Worm (Caenorhabditis elegans) whole organism, L4 larva: ENCODE results near the gene ugt-4.

Source experiments
- D1046.2 ChIP-seq: fragments of 200-800 bp; sonication (Bioruptor generic); IDR thresholded peaks from 2 replicates; pipeline ENCODE4 v1.3.6; 2022; ENCODE audit warnings: missing genetic modification characterization, missing compliant biosample characterization
- F10B5.3 ChIP-seq: sonication (generic microtip); optimal IDR thresholded peaks from 2 replicates; lab custom pipeline; 2016; ENCODE audit warnings: mild to moderate bottlenecking, missing genetic modification characterization, missing compliant biosample characterization
- aha-1 ChIP-seq: fragments of 150-350 bp; peaks from one replicate; lab custom pipeline; 2014; ENCODE audit warnings: missing biosample characterization, missing genetic modification characterization
- arid-1 ChIP-seq: fragments of 200-800 bp; sonication (Bioruptor generic); conservative IDR thresholded peaks from 2 replicates; pipeline ENCODE4 v1.3.6; 2022; ENCODE audit warnings: missing genetic modification reagents, missing genetic modification characterization, missing compliant biosample characterization
- ceh-62 ChIP-seq: sonication (generic microtip); optimal IDR thresholded peaks from 2 replicates; lab custom pipeline; 2017; ENCODE audit warnings: missing biosample characterization, missing genetic modification characterization
- cey-2 ChIP-seq: sonication (generic microtip); optimal IDR thresholded peaks from 3 replicates; lab custom pipeline; 2017; ENCODE audit warnings: missing genetic modification characterization, mild to moderate bottlenecking, missing compliant biosample characterization, antibody characterized with exemption, borderline replicate concordance; ENCODE audit not compliant: insufficient read depth
- daf-16 ChIP-seq, 3 experiments: sonication (generic microtip); optimal IDR thresholded peaks; 2 replicates each; lab custom pipeline; 2016 to 2017; ENCODE audit warnings: missing genetic modification characterization in 3 of 3, missing genetic modification reagents in 3 of 3, mild to moderate bottlenecking in 2 of 3, missing compliant biosample characterization in 2 of 3, missing biosample characterization in 1 of 3, moderate library complexity in 1 of 3
- daf-8 ChIP-seq: fragments of 200-800 bp; sonication (Bioruptor generic); IDR thresholded peaks from 2 replicates; pipeline ENCODE4 v1.3.6; 2022; ENCODE audit warnings: missing genetic modification characterization, missing compliant biosample characterization
- duxl-1 ChIP-seq: sonication (generic microtip); optimal IDR thresholded peaks from 2 replicates; lab custom pipeline; 2016; ENCODE audit warnings: mild to moderate bottlenecking, missing genetic modification characterization, moderate library complexity, missing compliant biosample characterization; ENCODE audit not compliant: poor library complexity
- dve-1 ChIP-seq: sonication (generic microtip); optimal IDR thresholded peaks from 2 replicates; lab custom pipeline; 2017; ENCODE audit warnings: antibody characterized with exemption, mild to moderate bottlenecking, missing genetic modification characterization, missing compliant biosample characterization; ENCODE audit not compliant: insufficient read depth
- hlh-11 ChIP-seq: fragments of 200-800 bp; sonication (Bioruptor generic); optimal IDR thresholded peaks from 2 replicates; lab custom pipeline; 2018; ENCODE audit warnings: mild to moderate bottlenecking, missing genetic modification characterization, missing compliant biosample characterization
- hlh-30 ChIP-seq: sonication (generic microtip); optimal IDR thresholded peaks from 2 replicates; lab custom pipeline; 2017; ENCODE audit warnings: antibody characterized with exemption, mild to moderate bottlenecking, missing genetic modification characterization, missing compliant biosample characterization; ENCODE audit not compliant: insufficient read depth
- mes-2 ChIP-seq: sonication (generic microtip); optimal IDR thresholded peaks from 2 replicates; lab custom pipeline; 2016; ENCODE audit warnings: missing genotype, mild to moderate bottlenecking, missing genetic modification characterization, missing compliant biosample characterization; ENCODE audit not compliant: poor library complexity, severe bottlenecking
- mxl-2 ChIP-seq: fragments of 200-800 bp; sonication (Bioruptor generic); conservative IDR thresholded peaks from 2 replicates; pipeline ENCODE4 v1.3.6; 2022; ENCODE audit warnings: missing genetic modification reagents, missing genetic modification characterization, missing compliant biosample characterization
- nhr-11 ChIP-seq: fragments of 150-350 bp; optimal IDR thresholded peaks from 2 replicates; lab custom pipeline; 2014; ENCODE audit warnings: missing biosample characterization, missing genetic modification characterization
- nhr-28 ChIP-seq: fragments of 150-350 bp; optimal IDR thresholded peaks from 2 replicates; lab custom pipeline; 2014; ENCODE audit warnings: missing biosample characterization, missing genetic modification characterization
- nhr-41 ChIP-seq: fragments of 200-800 bp; sonication (Bioruptor generic); IDR thresholded peaks from 2 replicates; pipeline ENCODE4 v1.3.6; 2022; ENCODE audit warnings: missing genetic modification reagents, missing genetic modification characterization, missing compliant biosample characterization
- nhr-42 ChIP-seq: fragments of 200-800 bp; sonication (Bioruptor generic); IDR thresholded peaks from 2 replicates; pipeline ENCODE4 v1.3.6; 2022; ENCODE audit warnings: missing genetic modification characterization, missing compliant biosample characterization
- nhr-76 ChIP-seq: fragments of 150-350 bp; optimal IDR thresholded peaks from 2 replicates; lab custom pipeline; 2014; ENCODE audit warnings: missing biosample characterization, missing genetic modification characterization
- nhr-77 ChIP-seq: fragments of 150-350 bp; optimal IDR thresholded peaks from 2 replicates; lab custom pipeline; 2014; ENCODE audit warnings: missing biosample characterization, missing genetic modification characterization
- pha-4 ChIP-seq, 2 experiments: fragments of 150-350 bp in 1 of 2; fragments of 200-800 bp in 1 of 2; sonication (Bioruptor generic) in 1 of 2; IDR thresholded peaks in 1 of 2; optimal IDR thresholded peaks in 1 of 2; 2 replicates each; pipeline versions ENCODE4 v1.3.6 to Lab custom; 2014 to 2022; ENCODE audit warnings: missing genetic modification characterization in 2 of 2, missing genetic modification reagents in 2 of 2, missing biosample characterization in 1 of 2, missing compliant biosample characterization in 1 of 2
- pqm-1 ChIP-seq: sonication (generic microtip); optimal IDR thresholded peaks from 2 replicates; lab custom pipeline; 2017; ENCODE audit warnings: missing biosample characterization, missing genetic modification characterization
- rbr-2 ChIP-seq: sonication (generic microtip); optimal IDR thresholded peaks from 2 replicates; lab custom pipeline; 2016; ENCODE audit warnings: missing genotype, missing genetic modification characterization, missing compliant biosample characterization
- saeg-2 ChIP-seq: fragments of 200-800 bp; sonication (Bioruptor generic); IDR thresholded peaks from 2 replicates; pipeline ENCODE4 v1.3.6; 2022; ENCODE audit warnings: missing genetic modification reagents, missing genetic modification characterization, missing compliant biosample characterization
- sdz-12 ChIP-seq: fragments of 200-800 bp; sonication (Bioruptor generic); optimal IDR thresholded peaks from 2 replicates; lab custom pipeline; 2018; ENCODE audit warnings: mild to moderate bottlenecking, missing genetic modification characterization, missing compliant biosample characterization
- set-16 ChIP-seq: fragments of 200-800 bp; sonication (Bioruptor generic); IDR thresholded peaks from 2 replicates; pipeline ENCODE4 v1.3.6; 2022; ENCODE audit warnings: missing genetic modification reagents, missing genetic modification characterization, missing compliant biosample characterization
- skn-1 ChIP-seq: fragments of 150-350 bp; optimal IDR thresholded peaks from 2 replicates; lab custom pipeline; 2014; ENCODE audit warnings: missing biosample characterization, missing genetic modification characterization
- snpc-4 ChIP-seq: fragments of 150-350 bp; optimal IDR thresholded peaks from 2 replicates; lab custom pipeline; 2014; ENCODE audit warnings: missing biosample characterization, missing genetic modification characterization
- spr-3 ChIP-seq: fragments of 200-800 bp; sonication (Bioruptor generic); optimal IDR thresholded peaks from 2 replicates; lab custom pipeline; 2018; ENCODE audit warnings: mild to moderate bottlenecking, missing genetic modification characterization, missing compliant biosample characterization
- unc-39 ChIP-seq: sonication (generic microtip); optimal IDR thresholded peaks from 2 replicates; lab custom pipeline; 2017; ENCODE audit warnings: missing biosample characterization, missing genetic modification characterization
- zag-1 ChIP-seq: fragments of 150-350 bp; optimal IDR thresholded peaks from 2 replicates; lab custom pipeline; 2014; ENCODE audit warnings: missing biosample characterization, missing genetic modification characterization
- zfp-2 ChIP-seq: sonication (generic microtip); optimal IDR thresholded peaks from 2 replicates; lab custom pipeline; 2016; ENCODE audit warnings: mild to moderate bottlenecking, missing genetic modification characterization, missing compliant biosample characterization

Gene ugt-4

DNA sequence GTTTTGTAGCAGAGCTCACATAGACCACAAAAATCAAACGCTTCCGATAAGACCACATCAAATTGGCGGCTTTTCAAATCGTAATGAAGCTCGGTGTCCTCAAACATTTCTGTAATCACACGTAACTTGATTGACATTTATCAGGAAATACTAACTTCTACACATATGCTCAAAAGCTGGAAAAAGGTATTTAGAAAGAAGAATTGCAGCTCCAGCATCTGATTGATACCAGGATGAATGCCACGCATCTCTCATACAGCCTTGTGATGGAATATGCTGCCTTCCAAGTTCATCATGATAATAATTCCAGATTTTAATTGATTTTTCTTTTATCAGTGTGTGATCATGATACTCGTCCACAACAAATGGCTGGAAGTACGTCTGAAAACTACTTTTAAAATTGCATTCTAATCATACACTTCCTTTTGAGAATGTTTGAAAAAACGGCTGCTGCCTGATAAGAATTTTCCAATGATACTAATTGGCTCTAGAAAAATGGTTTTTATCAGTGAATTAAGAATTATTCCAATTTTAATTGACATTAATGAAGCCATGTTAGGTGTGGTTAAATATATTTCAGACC is 1.9 kb upstream of the ugt-4 start (continued):
- TF ChIP-seq set-16: no peak
- TF ChIP-seq pqm-1 (tag; lab: Kevin White, UChicago): peak; percentile 52
- no peak for TF ChIP-seq snpc-4 (tag; lab: Kevin White, UChicago)

DNA sequence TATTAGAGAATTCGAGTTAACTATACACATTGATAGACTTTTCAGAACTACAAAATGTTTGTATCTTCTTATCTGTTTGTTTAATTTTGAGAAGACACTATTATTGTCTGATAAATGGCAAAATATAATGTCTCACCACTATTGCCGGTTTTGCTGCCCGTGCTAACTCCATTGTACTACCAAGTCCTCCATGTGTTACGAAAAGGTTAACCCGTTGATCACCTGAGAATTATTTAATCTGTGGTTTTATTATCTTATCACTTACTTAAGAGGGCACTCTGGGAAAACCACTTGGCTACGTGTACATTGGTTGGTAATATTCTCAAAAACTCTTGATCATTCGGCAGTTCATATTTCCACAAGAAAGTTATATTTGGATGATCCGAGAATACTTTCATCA is 791 bp upstream of the ugt-4 start:
- peak; percentile 34 for TF ChIP-seq hlh-11 (tag; lab: Kevin White, UChicago)
- TF ChIP-seq dve-1: peak; percentile 38
- peak; percentile 29 for TF ChIP-seq nhr-28 (tag; lab: Kevin White, UChicago)
- no peak for TF ChIP-seq sdz-12 (GFP tag; lab: Kevin White, UChicago)

- TF ChIP-seq saeg-2 (GFP tag; lab: Robert Waterston, UW) (no peak), pqm-1 (tag; lab: Kevin White, UChicago) (peak; percentile 24), daf-16 (GFP tag; optimal IDR thresholded peaks at IDR 0.05; lab: Kevin White, UChicago) (no peak), daf-16 (tag; optimal IDR thresholded peaks at IDR 0.05; lab: Kevin White, UChicago) (peak; percentile 82), hlh-11 (tag; lab: Kevin White, UChicago) (peak; percentile 20), nhr-28 (tag; lab: Kevin White, UChicago) (peak; percentile 76), dve-1 (peak; percentile 34), mxl-2 (no peak), hlh-30 (peak; percentile 44), skn-1 (no peak), nhr-77 (tag; lab: Kevin White, UChicago) (peak; percentile 18)
Measured at ce11 chrV:12792752-12793151, 2.4 kb downstream of the ugt-4 start, which contains the start of gene ugt-5. ugt-5 (minus strand) TSS chrV:12792965.

DNA sequence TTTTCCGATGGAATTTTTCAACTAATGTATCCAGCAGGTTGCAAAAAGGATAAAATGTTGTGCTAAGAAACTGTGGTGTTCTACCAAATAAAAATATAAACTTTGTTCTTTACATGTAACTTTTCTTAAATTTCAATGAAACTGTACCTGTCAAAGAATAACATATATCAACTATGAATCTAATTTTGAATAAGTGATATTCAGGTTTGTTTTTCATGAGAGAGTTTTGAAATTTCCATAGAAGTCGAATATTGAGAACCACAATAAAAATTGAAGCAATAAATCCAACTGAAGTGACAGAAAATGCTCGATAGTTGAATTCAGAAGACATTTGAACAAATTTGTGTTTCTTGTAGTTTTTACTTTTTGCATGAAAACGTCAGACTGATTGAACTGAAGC is 4.9 kb downstream of the ugt-4 start, which contains the start of gene srbc-43:
Gene srbc-43, minus strand, starts transcription at position 331 of the 400 bp plus-strand sequence.
- no peak for TF ChIP-seq nhr-11 (tag; lab: Kevin White, UChicago)
- TF ChIP-seq aha-1 (tag; lab: Kevin White, UChicago): peak; percentile 93
- TF ChIP-seq, all 104 proteins: peak for 1

ce11 chrV:12788451-12788850 is 6.7 kb downstream of the ugt-4 start, which contains the start of gene srbc-44:
srbc-44 (minus strand) TSS chrV:12788551.
- TF ChIP-seq cey-2 (tag; lab: Kevin White, UChicago) (no peak), D1046.2 (no peak), arid-1 (GFP tag; lab: Robert Waterston, UW) (no peak), nhr-76 (tag; lab: Kevin White, UChicago) (no peak), spr-3 (GFP tag; lab: Kevin White, UChicago) (no peak), daf-8 (no peak), rbr-2 (tag; lab: Kevin White, UChicago) (no peak), duxl-1 (tag; lab: Kevin White, UChicago) (no peak), mes-2 (tag; lab: Kevin White, UChicago) (no peak), F10B5.3 (tag; lab: Kevin White, UChicago) (no peak), zfp-2 (tag; lab: Kevin White, UChicago) (no peak), pha-4 (GFP tag; IDR thresholded peaks at IDR 0.05; lab: Robert Waterston, UW) (no peak), pha-4 (tag; optimal IDR thresholded peaks at IDR 0.05; lab: Kevin White, UChicago) (no peak), unc-39 (no peak), nhr-41 (GFP tag; lab: Robert Waterston, UW) (no peak), zag-1 (tag; lab: Kevin White, UChicago) (no peak), mxl-2 (no peak), ceh-62 (tag; lab: Kevin White, UChicago) (no peak), nhr-42 (GFP tag; lab: Robert Waterston, UW) (no peak)
